Worm (Caenorhabditis elegans): ENCODE results near the gene F19B10.2.

DNA sequence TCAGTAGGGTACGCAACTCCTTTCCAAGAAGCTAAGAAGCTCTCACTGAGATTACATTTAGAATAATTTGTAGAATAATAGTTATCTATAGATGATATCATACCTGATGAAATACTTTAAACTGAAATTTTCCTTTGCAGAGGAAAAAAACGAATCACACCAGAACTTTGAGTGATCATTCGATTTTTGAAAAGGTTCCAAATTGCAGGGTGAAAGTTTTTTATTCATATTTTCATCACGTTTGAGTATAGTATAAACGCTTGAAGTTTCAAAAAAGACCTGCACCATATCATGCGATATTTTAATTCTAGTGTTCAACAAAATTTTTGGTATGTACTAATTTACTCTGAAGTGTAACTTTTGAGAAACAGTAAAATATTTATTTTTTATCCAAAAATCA, 39.3 kb downstream of the F19B10.2 start, which contains the start of gene srh-100:
- TF ChIP-seq ets-7 (tag; optimal IDR thresholded peaks at IDR 0.05) (no peak), F13C5.2 (tag; optimal IDR thresholded peaks at IDR 0.05) (no peak), ceh-36 (tag; optimal IDR thresholded peaks at IDR 0.05) (no peak), hmbx-1 (tag; optimal IDR thresholded peaks at IDR 0.05) (no peak), ama-1 (optimal IDR thresholded peaks at IDR 0.05) (no peak), hmg-4 (GFP tag; optimal IDR thresholded peaks at IDR 0.05) (no peak)
